Fruit fly (Drosophila melanogaster) whole organism, embryonic: ENCODE results near the gene ppk30.

ENCODE experiments used
- Abd-B ChIP-seq: fragments of 200-800 bp; sonication (Bioruptor generic); optimal IDR thresholded peaks from 2 replicates; lab custom pipeline; 2018; ENCODE audit warnings: missing biosample characterization, mild to moderate bottlenecking, missing genetic modification characterization, moderate library complexity
- Antp ChIP-seq: fragments of 200-800 bp; sonication (Bioruptor generic); optimal IDR thresholded peaks from 3 replicates; lab custom pipeline; 2016; ENCODE audit warnings: missing biosample characterization, missing genetic modification characterization
- Atf6 ChIP-seq: fragments of 200-800 bp; sonication (Bioruptor generic); IDR thresholded peaks from 2 replicates; pipeline ENCODE4 v1.3.6; 2022; ENCODE audit warnings: missing biosample characterization, missing genetic modification characterization
- B-H1 ChIP-seq: fragments of 200-800 bp; sonication (Bioruptor generic); IDR thresholded peaks from 3 replicates; pipeline ENCODE4 v1.3.6; 2022; ENCODE audit warnings: missing biosample characterization, missing genetic modification characterization
- Bgb ChIP-seq: fragments of 200-800 bp; sonication (Bioruptor generic); IDR thresholded peaks from 2 replicates; pipeline ENCODE4 v1.3.6; 2022; ENCODE audit warnings: missing biosample characterization, missing genetic modification characterization; ENCODE audit not compliant: partially characterized antibody
- CG10321 ChIP-seq: fragments of 200-800 bp; sonication (Bioruptor generic); IDR thresholded peaks from 2 replicates; pipeline ENCODE4 v1.3.6; 2022; ENCODE audit warnings: missing biosample characterization, missing genetic modification characterization
- CG10462 ChIP-seq: fragments of 200-800 bp; sonication (Bioruptor generic); optimal IDR thresholded peaks from 2 replicates; lab custom pipeline; 2016; ENCODE audit warnings: missing biosample characterization, missing genetic modification characterization
- CG15514 ChIP-seq: fragments of 200-800 bp; sonication (Bioruptor generic); optimal IDR thresholded peaks from 3 replicates; lab custom pipeline; 2017; ENCODE audit warnings: missing biosample characterization, missing genetic modification characterization, mild to moderate bottlenecking, moderate library complexity, missing genetic modification reagents
- CG1602 ChIP-seq: fragments of 200-800 bp; sonication (Bioruptor generic); optimal IDR thresholded peaks from 3 replicates; lab custom pipeline; 2016; ENCODE audit warnings: missing biosample characterization, missing genetic modification characterization
- CG16815 ChIP-seq: fragments of 200-800 bp; sonication (Bioruptor generic); optimal IDR thresholded peaks from 3 replicates; lab custom pipeline; 2017; ENCODE audit warnings: missing biosample characterization, mild to moderate bottlenecking, missing genetic modification characterization
- CG17328 ChIP-seq: fragments of 200-800 bp; sonication (Bioruptor generic); IDR thresholded peaks from 2 replicates; pipeline ENCODE4 v1.3.6; 2022; ENCODE audit warnings: missing biosample characterization, missing genetic modification characterization
- CG1792 ChIP-seq: fragments of 200-800 bp; sonication (Bioruptor generic); optimal IDR thresholded peaks from 2 replicates; lab custom pipeline; 2016; ENCODE audit warnings: missing biosample characterization, missing genetic modification characterization
- CG1832 ChIP-seq: fragments of 200-800 bp; sonication (Bioruptor generic); optimal IDR thresholded peaks from 2 replicates; lab custom pipeline; 2017; ENCODE audit warnings: missing biosample characterization, mild to moderate bottlenecking, missing genetic modification characterization, inconsistent platforms
- CG3847 ChIP-seq: fragments of 200-800 bp; sonication (Bioruptor generic); IDR thresholded peaks from 2 replicates; pipeline ENCODE4 v1.3.6; 2022; ENCODE audit warnings: missing biosample characterization, missing genetic modification characterization
- CG4360 ChIP-seq: fragments of 200-800 bp; sonication (Bioruptor generic); IDR thresholded peaks from 2 replicates; pipeline ENCODE4 v1.3.6; 2022; ENCODE audit warnings: missing biosample characterization, missing genetic modification characterization
- CG4424 ChIP-seq: fragments of 200-800 bp; sonication (Bioruptor generic); optimal IDR thresholded peaks from 3 replicates; lab custom pipeline; 2016; ENCODE audit warnings: missing biosample characterization, missing genetic modification characterization
- CG6689 ChIP-seq: fragments of 200-800 bp; sonication (Bioruptor generic); IDR thresholded peaks from 2 replicates; pipeline ENCODE4 v1.3.6; 2022; ENCODE audit warnings: missing biosample characterization, missing genetic modification characterization
- CG6813 ChIP-seq: fragments of 200-800 bp; sonication (Bioruptor generic); optimal IDR thresholded peaks from 2 replicates; lab custom pipeline; 2017; ENCODE audit warnings: missing biosample characterization, missing genetic modification characterization, mild to moderate bottlenecking, moderate library complexity, missing genetic modification reagents
- CG7839 ChIP-seq: fragments of 200-800 bp; sonication (Bioruptor generic); optimal IDR thresholded peaks from 3 replicates; lab custom pipeline; 2018; ENCODE audit warnings: missing biosample characterization, mild to moderate bottlenecking, missing genetic modification characterization, moderate library complexity
- CG7928 ChIP-seq: fragments of 200-800 bp; sonication (Bioruptor generic); optimal IDR thresholded peaks from 2 replicates; lab custom pipeline; 2017; ENCODE audit warnings: missing biosample characterization, mild to moderate bottlenecking, missing genetic modification characterization
- CG9609 ChIP-seq: fragments of 200-800 bp; sonication (Bioruptor generic); optimal IDR thresholded peaks from 3 replicates; lab custom pipeline; 2016; ENCODE audit warnings: missing biosample characterization, missing genetic modification characterization
- Chrac-16 ChIP-seq: fragments of 200-800 bp; sonication (Bioruptor generic); optimal IDR thresholded peaks from 3 replicates; lab custom pipeline; 2016; ENCODE audit warnings: missing biosample characterization, missing genetic modification characterization
- D ChIP-seq, 2 experiments: fragments of 200-800 bp in 1 of 2; fragments of >200 bp in 1 of 2; sonication (Bioruptor generic) in 1 of 2; optimal IDR thresholded peaks; 2 replicates in 1 of 2; 3 replicates in 1 of 2; lab custom pipeline; 2017; ENCODE audit warnings: mild to moderate bottlenecking in 1 of 2, missing biosample characterization in 1 of 2, missing genetic modification characterization in 1 of 2, missing genetic modification reagents in 1 of 2
- Dad ChIP-seq: fragments of 200-800 bp; sonication (Bioruptor generic); optimal IDR thresholded peaks from 3 replicates; lab custom pipeline; 2016; ENCODE audit warnings: missing biosample characterization, missing genetic modification characterization
- E2f2 ChIP-seq: fragments of 200-800 bp; sonication (Bioruptor generic); IDR thresholded peaks from 2 replicates; pipeline ENCODE4 v1.3.6; 2022; ENCODE audit warnings: missing biosample characterization, missing genetic modification characterization
- Fer3 ChIP-seq: fragments of 200-800 bp; sonication (Bioruptor generic); optimal IDR thresholded peaks from 2 replicates; lab custom pipeline; 2018; ENCODE audit warnings: missing biosample characterization, mild to moderate bottlenecking, missing genetic modification characterization, moderate library complexity
- HLH3B ChIP-seq: fragments of 200-800 bp; sonication (Bioruptor generic); IDR thresholded peaks from 2 replicates; pipeline ENCODE4 v1.3.6; 2022; ENCODE audit warnings: missing biosample characterization, missing genetic modification characterization
- NC2β ChIP-seq: fragments of 200-800 bp; sonication (Bioruptor generic); optimal IDR thresholded peaks from 2 replicates; lab custom pipeline; 2016; ENCODE audit warnings: missing biosample characterization, missing genetic modification characterization
- NfI ChIP-seq: fragments of 200-800 bp; sonication (Bioruptor generic); optimal IDR thresholded peaks from 3 replicates; lab custom pipeline; 2018; ENCODE audit warnings: missing biosample characterization, mild to moderate bottlenecking, missing genetic modification characterization, moderate library complexity
- Oaz ChIP-seq: fragments of 200-800 bp; sonication (Bioruptor generic); IDR thresholded peaks from 2 replicates; pipeline ENCODE4 v1.3.6; 2022; ENCODE audit warnings: missing biosample characterization, missing genetic modification characterization
- Sox102F ChIP-seq: fragments of 200-800 bp; sonication (Bioruptor generic); optimal IDR thresholded peaks from 2 replicates; lab custom pipeline; 2018; ENCODE audit warnings: missing biosample characterization, mild to moderate bottlenecking, missing genetic modification characterization, moderate library complexity
- Ssrp ChIP-seq: fragments of 200-800 bp; sonication (Bioruptor generic); optimal IDR thresholded peaks from 2 replicates; lab custom pipeline; 2018; ENCODE audit warnings: missing biosample characterization, mild to moderate bottlenecking, missing genetic modification characterization, moderate library complexity
- cg ChIP-seq: fragments of 200-800 bp; sonication (Bioruptor generic); optimal IDR thresholded peaks from 3 replicates; lab custom pipeline; 2019; ENCODE audit warnings: missing biosample characterization, mild to moderate bottlenecking, missing genetic modification characterization, moderate library complexity
- chinmo ChIP-seq: fragments of 200-800 bp; sonication (Bioruptor generic); IDR thresholded peaks from 4 replicates; pipeline ENCODE4 v1.3.6; 2022; ENCODE audit warnings: missing biosample characterization, missing genetic modification characterization; ENCODE audit not compliant: partially characterized antibody
- dati ChIP-seq: fragments of 200-800 bp; sonication (Bioruptor generic); IDR thresholded peaks from 2 replicates; pipeline ENCODE4 v1.3.6; 2022; ENCODE audit warnings: missing biosample characterization, missing genetic modification characterization
- ems ChIP-seq: fragments of 200-800 bp; sonication (Bioruptor generic); optimal IDR thresholded peaks from 3 replicates; lab custom pipeline; 2016; ENCODE audit warnings: missing biosample characterization, missing genetic modification characterization
- gcm2 ChIP-seq: fragments of 200-800 bp; sonication (Bioruptor generic); optimal IDR thresholded peaks from 2 replicates; lab custom pipeline; 2016; ENCODE audit warnings: missing biosample characterization, missing genetic modification characterization
- gsb-n ChIP-seq: fragments of 200-800 bp; sonication (Bioruptor generic); optimal IDR thresholded peaks from 3 replicates; lab custom pipeline; 2018; ENCODE audit warnings: missing biosample characterization, mild to moderate bottlenecking, missing genetic modification characterization
- jigr1 ChIP-seq: fragments of 200-800 bp; sonication (Bioruptor generic); IDR thresholded peaks from 3 replicates; pipeline ENCODE4 v1.3.6; 2022; ENCODE audit warnings: missing biosample characterization, missing genetic modification characterization
- jing ChIP-seq: fragments of 200-800 bp; sonication (Bioruptor generic); optimal IDR thresholded peaks from 2 replicates; lab custom pipeline; 2018; ENCODE audit warnings: missing biosample characterization, mild to moderate bottlenecking, missing genetic modification characterization
- ken ChIP-seq: fragments of 200-800 bp; sonication (Bioruptor generic); IDR thresholded peaks from 3 replicates; pipeline ENCODE4 v1.3.6; 2022; ENCODE audit warnings: missing biosample characterization, missing genetic modification characterization
- lov ChIP-seq, 2 experiments: fragments of 200-800 bp in 1 of 2; fragments of >200 bp in 1 of 2; sonication (Bioruptor generic) in 1 of 2; IDR thresholded peaks in 1 of 2; optimal IDR thresholded peaks in 1 of 2; 2 replicates in 1 of 2; 3 replicates in 1 of 2; pipeline versions ENCODE4 v1.3.6 to Lab custom; 2017 to 2022; ENCODE audit warnings: missing biosample characterization in 1 of 2, missing genetic modification characterization in 1 of 2
- otp ChIP-seq: fragments of 200-800 bp; sonication (Bioruptor generic); IDR thresholded peaks from 3 replicates; pipeline ENCODE4, ENCODE4 v1.3.6; 2022; ENCODE audit warnings: missing biosample characterization, missing genetic modification characterization
- pan ChIP-seq, 4 experiments: fragments of >200 bp in 3 of 4; fragments of 200-800 bp in 1 of 4; sonication (Bioruptor generic) in 1 of 4; optimal IDR thresholded peaks in 3 of 4; IDR thresholded peaks in 1 of 4; 2 replicates each; pipeline versions ENCODE4 v1.3.6 to Lab custom; 2017 to 2022; ENCODE audit warnings: missing biosample characterization in 2 of 4, missing genetic modification characterization in 2 of 4, mixed read lengths in 1 of 4
- pum ChIP-seq: fragments of 200-800 bp; sonication (Bioruptor generic); optimal IDR thresholded peaks from 2 replicates; lab custom pipeline; 2016; ENCODE audit warnings: missing biosample characterization, missing genetic modification characterization
- slbo ChIP-seq: fragments of 200-800 bp; sonication (Bioruptor generic); IDR thresholded peaks from 2 replicates; pipeline ENCODE4 v1.3.6; 2022; ENCODE audit warnings: missing biosample characterization, missing genetic modification characterization
- sob ChIP-seq: fragments of 200-800 bp; sonication (Bioruptor generic); IDR thresholded peaks from 2 replicates; pipeline ENCODE4 v1.3.6; 2022; ENCODE audit warnings: missing biosample characterization, missing genetic modification characterization
- tna ChIP-seq: fragments of 200-800 bp; sonication (Bioruptor generic); IDR thresholded peaks from 2 replicates; pipeline ENCODE4 v1.3.6; 2022; ENCODE audit warnings: missing biosample characterization, missing genetic modification characterization; ENCODE audit not compliant: partially characterized antibody
- wek ChIP-seq: fragments of 200-800 bp; sonication (Bioruptor generic); optimal IDR thresholded peaks from 3 replicates; lab custom pipeline; 2018; ENCODE audit warnings: missing biosample characterization, mild to moderate bottlenecking, missing genetic modification characterization, moderate library complexity

ppk30 gene

DNA sequence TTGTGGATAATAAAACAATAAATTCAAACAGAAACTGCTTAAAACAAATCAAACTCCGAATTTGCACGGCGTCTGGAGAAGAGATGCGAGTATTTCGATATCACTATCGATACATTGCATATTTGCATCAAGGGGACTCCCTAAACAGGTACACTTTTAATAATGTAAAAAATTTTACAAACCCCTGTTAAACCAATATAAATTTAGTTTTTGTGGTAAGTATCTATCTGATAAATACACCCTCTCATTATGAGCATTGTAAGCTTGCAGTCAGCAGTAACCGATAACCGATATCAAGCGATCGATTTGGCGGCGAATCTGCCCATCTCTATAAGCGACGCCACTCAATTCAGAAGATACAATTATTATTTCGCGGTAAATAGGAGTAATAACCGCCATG, 6.4 kb downstream of the ppk30 start, which contains the start of the genes Bub3 and Cap-D2 (continued):
- TF ChIP-seq tna (GFP tag; lab: Robert Waterston, UW) (peak; percentile 67; the same call in 1 of the 2 replicates), D (optimal IDR thresholded peaks at IDR 0.05; lab: Kevin White, UChicago) (no peak), D (GFP tag; optimal IDR thresholded peaks at IDR 0.05; lab: Kevin White, UChicago) (peak; percentile 51), CG10321 (no peak), jing (GFP tag; lab: Kevin White, UChicago) (no peak), Fer3 (tag; lab: Kevin White, UChicago) (peak; percentile 60), Ssrp (tag; lab: Kevin White, UChicago) (peak; percentile 53), B-H1 (GFP tag; lab: Robert Waterston, UW) (peak; percentile 47; the same call in 2 of the 3 replicates), NC2β (GFP tag; lab: Kevin White, UChicago) (peak; percentile 78), gsb-n (tag; lab: Kevin White, UChicago) (no peak), CG16815 (GFP tag; lab: Kevin White, UChicago) (peak; percentile 11), HLH3B (peak; percentile 67), sob (peak; percentile 85), Dad (peak; percentile 65), E2f2 (GFP tag; lab: Robert Waterston, UW) (peak; percentile 77), CG6813 (GFP tag; lab: Kevin White, UChicago) (no peak), Atf6 (GFP tag; lab: Robert Waterston, UW) (peak; percentile 76), dati (0 out of 2 replicates have a peak, but pooled peaks have one; percentile 20), CG7928 (GFP tag; lab: Kevin White, UChicago) (peak; percentile 14), ken (GFP tag; lab: Robert Waterston, UW) (peak; percentile 67; the same call in 2 of the 3 replicates), CG4360 (no peak), CG7839 (peak; percentile 64), Bgb (GFP tag; lab: Robert Waterston, UW) (peak; percentile 59), CG15514 (GFP tag; lab: Kevin White, UChicago) (peak; percentile 53), CG1832 (GFP tag; lab: Kevin White, UChicago) (no peak), NfI (GFP tag; lab: Kevin White, UChicago) (peak; percentile 66), ems (GFP tag; lab: Kevin White, UChicago) (peak; percentile 79), cg (GFP tag; lab: Kevin White, UChicago) (no peak), Antp (GFP tag; lab: Kevin White, UChicago) (peak; percentile 71), gcm2 (peak; percentile 38), Abd-B (GFP tag; lab: Kevin White, UChicago) (peak; percentile 69), CG9609 (GFP tag; lab: Kevin White, UChicago) (peak; percentile 63), Chrac-16 (GFP tag; lab: Kevin White, UChicago) (peak; percentile 74), otp (GFP tag; lab: Robert Waterston, UW) (0 out of 3 replicates have a peak, but pooled peaks have one; percentile 60), pan (optimal IDR thresholded peaks at IDR 0.05; lab: Kevin White, UChicago) (no peak), pan (GFP tag; optimal IDR thresholded peaks at IDR 0.05 in 1 of 2, IDR thresholded peaks at IDR 0.05 in 1 of 2) (peak in 1 of 2 experiments; percentile 63), CG6689 (GFP tag; lab: Robert Waterston, UW) (peak; percentile 61), CG1602 (peak; percentile 74), CG1792 (peak; percentile 26), slbo (GFP tag; lab: Robert Waterston, UW) (peak; percentile 81), wek (peak; percentile 99), CG4424 (GFP tag; lab: Kevin White, UChicago) (peak; percentile 80), CG10462 (GFP tag; lab: Kevin White, UChicago) (peak; percentile 35), jigr1 (GFP tag; lab: Robert Waterston, UW) (no peak), Sox102F (GFP tag; lab: Kevin White, UChicago) (peak; percentile 71), lov (optimal IDR thresholded peaks at IDR 0.05; lab: Kevin White, UChicago) (no peak), lov (GFP tag; IDR thresholded peaks at IDR 0.05; lab: Robert Waterston, UW) (0 out of 3 replicates have a peak, but pooled peaks have one; percentile 43), CG3847 (GFP tag; lab: Robert Waterston, UW) (peak; percentile 75), chinmo (GFP tag; lab: Robert Waterston, UW) (no peak), Oaz (GFP tag; lab: Robert Waterston, UW) (peak; percentile 35; the same call in 1 of the 2 replicates), CG17328 (peak; percentile 70), pum (GFP tag; lab: Kevin White, UChicago) (peak; percentile 66)
